Fruit fly (Drosophila melanogaster) whole organism, adult: Measurements from ENCODE around the gene CG10347.
A peak's percentile ranks its signal among the peaks of the same experiment; 100 is the strongest.

Source experiments
- CG11617 ChIP-seq: fragments of 200-800 bp; sonication (Bioruptor generic); optimal IDR thresholded peaks from 2 replicates; lab custom pipeline; 2017; ENCODE audit warnings: mild to moderate bottlenecking, missing biosample characterization, missing genetic modification reagents, missing genetic modification characterization
- CG12768 ChIP-seq: fragments of 200-800 bp; sonication (Bioruptor generic); optimal IDR thresholded peaks from 2 replicates; lab custom pipeline; 2017; ENCODE audit warnings: missing biosample characterization, missing genetic modification characterization, mild to moderate bottlenecking, moderate library complexity, missing genetic modification reagents
- CG14711 ChIP-seq: fragments of 200-800 bp; sonication (Bioruptor generic); optimal IDR thresholded peaks from 2 replicates; lab custom pipeline; 2018; ENCODE audit warnings: missing biosample characterization, mild to moderate bottlenecking, missing genetic modification characterization, moderate library complexity
- CG1620 ChIP-seq: fragments of 200-800 bp; sonication (Bioruptor generic); optimal IDR thresholded peaks from 2 replicates; lab custom pipeline; 2016; ENCODE audit warnings: missing biosample characterization, missing genetic modification characterization
- CG33017 ChIP-seq: fragments of 200-800 bp; sonication (Bioruptor generic); optimal IDR thresholded peaks from 2 replicates; lab custom pipeline; 2018; ENCODE audit warnings: missing biosample characterization, mild to moderate bottlenecking, missing genetic modification characterization, moderate library complexity
- CG5204 ChIP-seq: fragments of 200-800 bp; sonication (Bioruptor generic); optimal IDR thresholded peaks from 2 replicates; lab custom pipeline; 2016; ENCODE audit warnings: missing biosample characterization, missing genetic modification characterization
- CG7045 ChIP-seq: fragments of 200-800 bp; sonication (Bioruptor generic); optimal IDR thresholded peaks from 2 replicates; lab custom pipeline; 2017; ENCODE audit warnings: missing biosample characterization, mild to moderate bottlenecking, missing genetic modification characterization
- CG7101 ChIP-seq: fragments of 200-800 bp; sonication (Bioruptor generic); optimal IDR thresholded peaks from 2 replicates; lab custom pipeline; 2018; ENCODE audit warnings: missing biosample characterization, mild to moderate bottlenecking, missing genetic modification characterization, moderate library complexity
- Clk ChIP-seq: fragments of 200-800 bp; sonication (Bioruptor generic); optimal IDR thresholded peaks from 2 replicates; lab custom pipeline; 2017; ENCODE audit warnings: missing biosample characterization, missing genetic modification characterization
- Crg-1 ChIP-seq: fragments of 200-800 bp; sonication (Bioruptor generic); optimal IDR thresholded peaks from 2 replicates; lab custom pipeline; 2016; ENCODE audit warnings: missing biosample characterization, missing genetic modification characterization
- Hr96 ChIP-seq: fragments of 200-800 bp; sonication (Bioruptor generic); optimal IDR thresholded peaks from 2 replicates; lab custom pipeline; 2016; ENCODE audit warnings: missing biosample characterization, missing genetic modification characterization
- Mnt ChIP-seq: fragments of 200-800 bp; sonication (Bioruptor generic); optimal IDR thresholded peaks from 2 replicates; lab custom pipeline; 2016; ENCODE audit warnings: missing biosample characterization, mild to moderate bottlenecking, missing genetic modification characterization
- bab1 ChIP-seq: fragments of 200-800 bp; sonication (Bioruptor generic); optimal IDR thresholded peaks from 3 replicates; lab custom pipeline; 2019; ENCODE audit warnings: missing biosample characterization, mild to moderate bottlenecking, missing genetic modification characterization, moderate library complexity
- cic ChIP-seq: fragments of 200-800 bp; sonication (Bioruptor generic); optimal IDR thresholded peaks from 2 replicates; lab custom pipeline; 2017; ENCODE audit warnings: missing biosample characterization, mild to moderate bottlenecking, missing genetic modification characterization, moderate library complexity
- cnc ChIP-seq, 2 experiments: fragments of >200 bp; optimal IDR thresholded peaks; 2 replicates each; lab custom pipeline; 2017
- kay ChIP-seq: fragments of 200-800 bp; sonication (Bioruptor generic); peaks from one replicate; lab custom pipeline; 2016; ENCODE audit warnings: missing biosample characterization, missing genetic modification characterization, borderline replicate concordance
- ovo ChIP-seq: fragments of 200-800 bp; sonication (Bioruptor generic); optimal IDR thresholded peaks from 2 replicates; lab custom pipeline; 2016; ENCODE audit warnings: missing biosample characterization, missing genetic modification characterization
- pad ChIP-seq: fragments of 200-800 bp; sonication (Bioruptor generic); optimal IDR thresholded peaks from 3 replicates; lab custom pipeline; 2017; ENCODE audit warnings: missing biosample characterization, missing genetic modification characterization, mild to moderate bottlenecking, moderate library complexity, missing genetic modification reagents
- tj ChIP-seq: fragments of 200-800 bp; sonication (Bioruptor generic); optimal IDR thresholded peaks from 3 replicates; lab custom pipeline; 2017; ENCODE audit warnings: missing biosample characterization, mild to moderate bottlenecking, missing genetic modification characterization, moderate library complexity
- toe ChIP-seq: fragments of 200-800 bp; sonication (Bioruptor generic); optimal IDR thresholded peaks from 2 replicates; lab custom pipeline; 2016; ENCODE audit warnings: missing biosample characterization, missing genetic modification characterization

The CG10347 gene

dm6 chrX:11805066-11805766 lies 49.5 kb downstream of the CG10347 start:
- TF ChIP-seq ovo (GFP tag; lab: Kevin White, UChicago) (peak; percentile 61), CG5204 (GFP tag; lab: Kevin White, UChicago) (no peak), bab1 (GFP tag; lab: Kevin White, UChicago) (no peak), CG11617 (no peak), CG7101 (tag; lab: Kevin White, UChicago) (no peak), Crg-1 (GFP tag; lab: Kevin White, UChicago) (no peak), CG12768 (GFP tag; lab: Kevin White, UChicago) (peak; percentile 38), CG14711 (no peak), tj (GFP tag; lab: Kevin White, UChicago) (peak; percentile 85), cic (peak; percentile 13), CG33017 (no peak), cnc (optimal IDR thresholded peaks at IDR 0.05; lab: Kevin White, UChicago) (no peak), pad (GFP tag; lab: Kevin White, UChicago) (peak; percentile 11), kay (GFP tag; lab: Kevin White, UChicago) (peak; percentile 62), CG1620 (GFP tag; lab: Kevin White, UChicago) (no peak), Mnt (GFP tag; lab: Kevin White, UChicago) (no peak), Hr96 (no peak), toe (GFP tag; lab: Kevin White, UChicago) (no peak), CG7045 (GFP tag; lab: Kevin White, UChicago) (no peak), Clk (GFP tag; lab: Kevin White, UChicago) (no peak)
